Worm (Caenorhabditis elegans): ENCODE data around the gene C04A11.1.

Gene C04A11.1

DNA sequence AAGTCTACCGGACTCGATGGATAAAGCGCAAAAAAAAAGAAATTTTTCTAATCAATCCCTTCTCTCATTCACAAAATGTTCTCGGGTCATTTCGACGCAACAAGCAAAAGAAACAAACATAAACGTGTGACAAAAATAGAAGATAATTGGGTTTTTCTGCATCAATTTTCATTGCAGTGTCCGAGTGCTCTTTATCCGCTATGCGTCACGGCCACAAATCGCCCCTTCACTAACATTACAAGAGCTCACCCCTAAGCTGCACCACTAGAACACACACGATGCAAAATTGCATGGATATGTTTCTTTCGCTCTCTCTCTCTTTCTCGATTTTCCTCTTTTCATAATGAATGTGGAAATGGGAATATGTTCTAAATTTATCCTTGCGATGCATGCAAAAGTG, 35.8 kb downstream of the C04A11.1 start:
- TF ChIP-seq hmg-1.1 (GFP tag; IDR thresholded peaks at IDR 0.05) (no peak), unc-62 (GFP tag; optimal IDR thresholded peaks at IDR 0.05 in 1 of 2) (peak in 1 of 2 experiments; percentile 55), unc-62 (tag; optimal IDR thresholded peaks at IDR 0.05) (no peak)

DNA sequence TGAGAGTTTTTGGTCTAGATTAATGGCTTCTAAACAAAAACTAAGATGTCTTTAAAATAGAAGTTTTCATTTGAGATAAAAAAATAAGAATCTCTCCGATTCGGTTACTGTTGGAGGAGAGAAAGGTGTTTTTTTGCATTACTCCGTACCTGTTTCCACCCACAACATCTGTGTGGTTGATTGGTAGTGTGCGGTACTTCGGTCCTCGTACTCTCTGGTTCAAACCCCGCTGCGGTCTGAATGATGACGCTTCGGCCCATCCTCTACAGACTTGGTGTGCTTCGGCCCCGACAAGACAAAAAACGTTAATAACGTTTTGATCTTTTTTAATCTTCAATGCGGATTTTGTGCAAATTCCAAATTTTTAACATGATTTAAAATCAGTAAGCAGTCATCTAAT, 37.2 kb downstream of the C04A11.1 start:
- TF ChIP-seq hlh-30 (tag; optimal IDR thresholded peaks at IDR 0.05; ENCODE audit: insufficient read depth) (no peak), gei-8 (GFP tag; optimal IDR thresholded peaks at IDR 0.05) (no peak), dmd-9 (GFP tag; IDR thresholded peaks at IDR 0.05) (0 out of 2 replicates have a peak, but pooled peaks have one; percentile 20), nhr-111 (GFP tag; optimal IDR thresholded peaks at IDR 0.05) (no peak)

DNA sequence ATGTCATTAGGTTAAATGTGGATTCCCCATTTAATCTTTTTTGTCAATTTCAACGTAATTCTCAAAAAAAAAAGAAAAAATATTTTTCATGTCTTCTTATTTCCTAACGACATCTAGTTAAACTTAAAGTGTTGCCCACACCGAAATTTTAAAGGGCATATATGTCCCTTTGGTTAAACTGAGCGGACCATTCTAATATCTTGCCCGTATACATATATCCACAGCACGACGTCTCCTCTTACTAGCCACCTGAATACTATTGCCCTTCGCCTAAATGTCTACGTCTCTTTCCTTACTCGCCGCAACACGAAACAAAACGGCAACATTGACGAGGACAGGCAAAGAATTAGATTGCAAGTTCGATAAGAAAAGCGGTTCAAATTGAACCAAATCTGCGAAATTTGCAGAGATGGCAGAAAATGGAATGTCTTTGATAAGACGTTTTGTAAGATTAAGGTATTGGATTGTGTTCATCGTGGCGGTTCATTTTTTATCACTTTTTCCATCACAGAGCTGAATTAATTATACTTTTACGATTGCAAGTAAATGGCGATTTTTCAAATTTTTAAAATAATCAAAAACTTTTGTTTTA, 40.4 kb downstream of the C04A11.1 start:
- TF ChIP-seq ces-1 (GFP tag; optimal IDR thresholded peaks at IDR 0.05) (peak; percentile 96), fkh-10 (GFP tag; optimal IDR thresholded peaks at IDR 0.05) (peak; percentile 99), duxl-1 (tag; optimal IDR thresholded peaks at IDR 0.05; ENCODE audit: poor library complexity) (peak; percentile 99), dmd-9 (GFP tag; IDR thresholded peaks at IDR 0.05) (peak; percentile 94), spr-1 (tag; optimal IDR thresholded peaks at IDR 0.05) (peak; percentile 98), nhr-76 (tag; optimal IDR thresholded peaks at IDR 0.05) (peak; percentile 85), lin-13 (GFP tag; optimal IDR thresholded peaks at IDR 0.05) (peak; percentile 97), F10B5.3 (tag; optimal IDR thresholded peaks at IDR 0.05) (peak; percentile 97), F37D6.2 (tag; optimal IDR thresholded peaks at IDR 0.05) (peak; percentile 99), egl-27 (tag; optimal IDR thresholded peaks at IDR 0.05) (peak; percentile 86), F44E2.7 (GFP tag; IDR thresholded peaks at IDR 0.05) (no peak), mxl-2 (GFP tag; conservative IDR thresholded peaks at IDR 0.05) (peak; percentile 86), dve-1 (tag; optimal IDR thresholded peaks at IDR 0.05; ENCODE audit: insufficient read depth) (peak; percentile 100), T26A8.4 (GFP tag; IDR thresholded peaks at IDR 0.05) (peak; percentile 100), daf-8 (GFP tag; IDR thresholded peaks at IDR 0.05) (peak; percentile 89; the same call in 1 of the 2 replicates), nhr-28 (tag; optimal IDR thresholded peaks at IDR 0.05) (peak; percentile 94), dmd-6 (GFP tag; IDR thresholded peaks at IDR 0.05) (peak; percentile 99), F49E8.2 (tag; optimal IDR thresholded peaks at IDR 0.05; ENCODE audit: borderline replicate concordance) (peak; percentile 22), jun-1 (tag; optimal IDR thresholded peaks at IDR 0.05) (peak; percentile 100), ztf-7 (tag; optimal IDR thresholded peaks at IDR 0.05) (peak; percentile 96), unc-130 (GFP tag; optimal IDR thresholded peaks at IDR 0.05) (peak; percentile 32), ZK337.2 (GFP tag; IDR thresholded peaks at IDR 0.05) (peak; percentile 89), zfp-3 (GFP tag; conservative IDR thresholded peaks at IDR 0.05) (peak; percentile 97), nhr-48 (tag; optimal IDR thresholded peaks at IDR 0.05) (peak; percentile 98), unc-39 (tag; optimal IDR thresholded peaks at IDR 0.05) (peak; percentile 100), ZK546.5 (tag; optimal IDR thresholded peaks at IDR 0.05) (peak; percentile 33 to 76), nhr-6 (tag; optimal IDR thresholded peaks at IDR 0.05) (peak; percentile 99), dmd-8 (GFP tag; IDR thresholded peaks at IDR 0.05) (peak; percentile 80; the same call in 1 of the 2 replicates), vab-7 (GFP tag; IDR thresholded peaks at IDR 0.05) (peak; percentile 98), php-3 (GFP tag; IDR thresholded peaks at IDR 0.05) (peak; percentile 98), ceh-44 (GFP tag; IDR thresholded peaks at IDR 0.05) (peak; percentile 83), lir-3 (tag; optimal IDR thresholded peaks at IDR 0.05) (peak; percentile 92), gei-8 (GFP tag; optimal IDR thresholded peaks at IDR 0.05) (peak; percentile 97), mep-1 (tag; optimal IDR thresholded peaks at IDR 0.05) (peak; percentile 100), daf-16 (GFP tag; optimal IDR thresholded peaks at IDR 0.05) (peak; percentile 97 to 99), daf-16 (tag; optimal IDR thresholded peaks at IDR 0.05) (peak; percentile 94), ama-1 (optimal IDR thresholded peaks at IDR 0.05) (no peak), cey-2 (tag; optimal IDR thresholded peaks at IDR 0.05; ENCODE audit: borderline replicate concordance, insufficient read depth) (peak; percentile 69), hlh-11 (tag; optimal IDR thresholded peaks at IDR 0.05) (peak; percentile 97), pqm-1 (tag; optimal IDR thresholded peaks at IDR 0.05) (peak; percentile 26), mdl-1 (tag; optimal IDR thresholded peaks at IDR 0.05) (peak; percentile 93 to 94), saeg-2 (GFP tag; IDR thresholded peaks at IDR 0.05) (peak; percentile 99)

Data from whole organism, L4 larva.